Worm (Caenorhabditis elegans): ENCODE data around the gene pgp-6.
A peak's percentile ranks its signal among the peaks of the same experiment; 100 is the strongest.

pgp-6 gene

DNA sequence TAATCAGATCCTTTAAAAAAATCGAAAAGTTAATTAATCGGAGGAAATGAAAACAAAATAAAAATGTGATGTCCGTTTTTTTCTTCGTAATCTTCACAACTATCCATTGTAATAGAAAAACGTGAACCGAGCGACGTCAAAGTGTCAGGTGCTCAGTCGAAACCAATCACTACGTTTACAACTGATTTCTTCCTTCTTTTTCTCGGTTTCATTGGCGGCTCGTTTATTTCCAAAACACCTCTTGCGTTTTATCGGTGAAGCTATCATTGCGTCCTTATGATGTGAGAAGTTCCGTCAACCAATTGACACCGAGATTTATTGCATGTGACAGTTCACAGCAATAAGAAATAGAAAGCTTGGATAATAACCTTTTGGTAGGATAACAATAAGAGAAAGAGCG is 24.0 kb downstream of the pgp-6 start:
- TF ChIP-seq nhr-47 (tag; optimal IDR thresholded peaks at IDR 0.05) (no peak), ceh-90 (tag; optimal IDR thresholded peaks at IDR 0.05) (no peak), grh-1 (GFP tag; IDR thresholded peaks at IDR 0.05) (no peak), lin-14 (GFP tag; optimal IDR thresholded peaks at IDR 0.05) (peak; percentile 81), lsy-2 (tag; optimal IDR thresholded peaks at IDR 0.05) (peak in 1 of 2 experiments; percentile 44), rnt-1 (tag; optimal IDR thresholded peaks at IDR 0.05) (peak; percentile 80), hpl-2 (GFP tag; optimal IDR thresholded peaks at IDR 0.05) (no peak), efl-1 (optimal IDR thresholded peaks at IDR 0.05) (no peak), efl-1 (GFP tag; optimal IDR thresholded peaks at IDR 0.05 in 1 of 2) (peak in 1 of 2 experiments; percentile 13), ama-1 (optimal IDR thresholded peaks at IDR 0.05) (no peak), tbx-2 (tag; optimal IDR thresholded peaks at IDR 0.05) (peak; percentile 21), nhr-71 (tag; optimal IDR thresholded peaks at IDR 0.05) (peak; percentile 78), lin-13 (GFP tag; optimal IDR thresholded peaks at IDR 0.05) (peak; percentile 2), blmp-1 (tag; optimal IDR thresholded peaks at IDR 0.05) (no peak), unc-30 (tag; optimal IDR thresholded peaks at IDR 0.05) (no peak), ztf-4 (tag; optimal IDR thresholded peaks at IDR 0.05) (no peak), ceh-88 (GFP tag; IDR thresholded peaks at IDR 0.05) (no peak), ceh-63 (GFP tag; optimal IDR thresholded peaks at IDR 0.05) (no peak), lin-35 (GFP tag; optimal IDR thresholded peaks at IDR 0.05) (no peak), lin-15B (tag; optimal IDR thresholded peaks at IDR 0.05) (no peak), isw-1 (GFP tag; IDR thresholded peaks at IDR 0.05) (no peak), zip-4 (GFP tag; optimal IDR thresholded peaks at IDR 0.05) (no peak), unc-130 (tag; optimal IDR thresholded peaks at IDR 0.05) (peak; percentile 59), ztf-11 (tag; optimal IDR thresholded peaks at IDR 0.05) (no peak), sup-37 (GFP tag; optimal IDR thresholded peaks at IDR 0.05) (no peak), pax-3 (tag; optimal IDR thresholded peaks at IDR 0.05) (no peak), nhr-85 (tag) (no peak), fos-1 (tag; optimal IDR thresholded peaks at IDR 0.05) (no peak), ets-5 (GFP tag; IDR thresholded peaks at IDR 0.05) (no peak), nhr-20 (tag; optimal IDR thresholded peaks at IDR 0.05) (peak; percentile 31), pqm-1 (tag; optimal IDR thresholded peaks at IDR 0.05) (no peak), nhr-19 (GFP tag; conservative IDR thresholded peaks at IDR 0.05) (peak; percentile 41), skn-1 (tag; optimal IDR thresholded peaks at IDR 0.05) (no peak)

DNA sequence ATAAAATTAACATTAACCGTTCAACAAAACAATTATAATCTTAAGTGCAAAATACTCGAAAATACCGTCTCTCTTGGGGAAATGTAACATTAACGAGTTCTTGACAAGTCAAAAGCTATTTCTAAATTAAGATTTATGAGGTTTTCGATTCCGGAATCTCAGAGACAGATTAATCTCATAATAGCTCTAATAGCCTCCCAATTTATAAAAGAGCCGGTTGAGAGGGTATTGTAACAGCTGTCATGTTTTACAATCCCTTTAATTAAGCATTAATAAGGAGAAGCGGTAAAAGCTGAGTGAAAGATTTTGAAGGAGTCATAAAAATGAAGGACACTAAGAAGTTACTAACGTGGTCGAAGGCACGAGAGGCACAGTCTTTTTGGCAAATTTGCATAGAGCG is 25.5 kb downstream of the pgp-6 start:
- no peak for TF ChIP-seq unc-130 (tag; optimal IDR thresholded peaks at IDR 0.05)
- no peak for TF ChIP-seq jun-1 (tag; optimal IDR thresholded peaks at IDR 0.05)
- no peak for TF ChIP-seq isw-1 (GFP tag; IDR thresholded peaks at IDR 0.05)
- TF ChIP-seq ceh-90 (tag; optimal IDR thresholded peaks at IDR 0.05), result no peak
- TF ChIP-seq nhr-77 (tag; optimal IDR thresholded peaks at IDR 0.05), result no peak
- no peak for TF ChIP-seq nhr-90 (tag; optimal IDR thresholded peaks at IDR 0.05; ENCODE audit: poor library complexity)
- TF ChIP-seq elt-3 (tag; optimal IDR thresholded peaks at IDR 0.05), result no peak
- TF ChIP-seq dsc-1 (tag; optimal IDR thresholded peaks at IDR 0.05), result no peak

DNA sequence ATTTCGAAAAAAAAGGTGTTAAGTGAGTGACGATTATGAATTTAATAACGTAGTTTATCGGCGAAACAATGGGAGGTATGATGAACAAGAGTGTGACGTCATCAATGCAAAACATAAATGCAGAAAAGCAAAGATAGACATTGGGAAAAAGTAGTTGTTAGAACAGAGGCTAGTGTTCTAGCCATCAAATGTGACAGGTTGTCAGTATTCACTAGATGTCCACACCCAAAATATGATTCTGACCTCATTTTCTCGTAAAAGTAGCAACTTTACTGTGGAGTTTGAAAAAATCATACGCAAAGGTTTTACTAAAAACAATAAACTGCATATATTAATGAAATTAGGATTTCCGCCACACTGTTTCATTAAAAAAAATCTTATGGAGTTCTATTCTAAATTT is 26.0 kb downstream of the pgp-6 start:
- TF ChIP-seq efl-3 (GFP tag; optimal IDR thresholded peaks at IDR 0.05), result no peak
- TF ChIP-seq lin-39 (tag; optimal IDR thresholded peaks at IDR 0.05), result no peak
- TF ChIP-seq lin-15B (tag; optimal IDR thresholded peaks at IDR 0.05), result no peak

DNA sequence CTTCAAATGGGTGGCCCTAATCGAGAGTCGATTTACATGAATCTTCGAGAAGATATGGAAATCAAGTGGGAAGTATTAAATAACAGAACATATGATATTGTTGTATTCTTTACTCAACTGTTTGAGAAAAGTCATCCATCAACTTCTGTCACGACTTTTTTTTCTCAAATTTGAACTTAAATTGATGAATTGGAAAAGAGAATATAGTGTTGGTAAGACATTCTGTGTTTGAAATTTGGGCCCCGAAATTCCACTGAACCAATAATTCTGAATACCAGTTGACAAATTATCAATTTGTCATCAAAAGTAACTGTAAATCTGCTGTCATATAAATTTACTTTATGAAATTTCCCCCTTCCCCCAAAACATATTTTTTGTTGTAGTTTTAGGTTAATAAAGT is 30.3 kb downstream of the pgp-6 start:
- TF ChIP-seq vab-15 (tag; optimal IDR thresholded peaks at IDR 0.05) (no peak), nhr-77 (tag; optimal IDR thresholded peaks at IDR 0.05) (no peak), nhr-71 (tag; optimal IDR thresholded peaks at IDR 0.05) (peak; percentile 12), ceh-63 (GFP tag; optimal IDR thresholded peaks at IDR 0.05) (no peak), lin-14 (GFP tag; optimal IDR thresholded peaks at IDR 0.05) (peak; percentile 8), nhr-47 (tag; optimal IDR thresholded peaks at IDR 0.05) (no peak), alr-1 (tag; optimal IDR thresholded peaks at IDR 0.05; ENCODE audit: borderline replicate concordance) (no peak), nhr-20 (tag; optimal IDR thresholded peaks at IDR 0.05) (peak; percentile 54), ces-1 (GFP tag; optimal IDR thresholded peaks at IDR 0.05) (no peak), nhr-85 (tag) (peak; percentile 70), zag-1 (tag; optimal IDR thresholded peaks at IDR 0.05) (no peak), lin-13 (GFP tag; optimal IDR thresholded peaks at IDR 0.05) (no peak), lin-35 (GFP tag; optimal IDR thresholded peaks at IDR 0.05) (peak in 1 of 2 experiments; percentile 34), ceh-82 (tag; optimal IDR thresholded peaks at IDR 0.05) (no peak)

All from whole organism, L1 larva.